Worm (Caenorhabditis elegans) whole organism, early embryonic: ENCODE results near the gene F54A3.5.

Source experiments
- aly-1 ChIP-seq: sonication (generic microtip); optimal IDR thresholded peaks from 2 replicates; lab custom pipeline; 2016; ENCODE audit warnings: missing genetic modification characterization, missing compliant biosample characterization
- ama-1 ChIP-seq: fragments of 150-350 bp; optimal IDR thresholded peaks from 2 replicates; lab custom pipeline; 2014
- flt-1 ChIP-seq: fragments of 200-800 bp; sonication (Bioruptor generic); IDR thresholded peaks from 2 replicates; pipeline ENCODE4 v1.3.6; 2022; ENCODE audit warnings: missing genetic modification characterization, missing compliant biosample characterization
- pes-1 ChIP-seq: fragments of 200-800 bp; sonication (Bioruptor generic); IDR thresholded peaks from 2 replicates; pipeline ENCODE4 v1.3.6; 2022; ENCODE audit warnings: missing genetic modification reagents, missing genetic modification characterization, missing compliant biosample characterization
- scrt-1 ChIP-seq: fragments of 200-800 bp; sonication (Bioruptor generic); IDR thresholded peaks from 2 replicates; pipeline ENCODE4 v1.3.6; 2022; ENCODE audit warnings: missing genetic modification characterization, missing compliant biosample characterization
- sea-1 ChIP-seq: fragments of 200-800 bp; sonication (Bioruptor generic); conservative IDR thresholded peaks from 2 replicates; pipeline ENCODE4 v1.3.6; 2022; ENCODE audit warnings: missing genetic modification characterization, missing compliant biosample characterization

ce11 chrII:2204077-2204476 lies 21.4 kb downstream of the F54A3.5 start, which contains the start of gene Y59C2A.2:
- TF ChIP-seq flt-1, result no peak
- TF ChIP-seq ama-1, result no peak
- TF ChIP-seq sea-1, result no peak
- TF ChIP-seq pes-1 (GFP tag; lab: Robert Waterston, UW), result no peak
- TF ChIP-seq scrt-1 (GFP tag; lab: Robert Waterston, UW), result no peak
- no peak for TF ChIP-seq aly-1 (tag; lab: Kevin White, UChicago)
